Fruit fly (Drosophila melanogaster) Kc167 (cell line): ENCODE data around the gene CG42729.

Source experiments
- Myc ChIP-seq: fragments of >200 bp; optimal IDR thresholded peaks from 2 replicates; lab custom pipeline; 2017; ENCODE audit warnings: missing external identifiers
- Sin3A ChIP-seq: fragments of >200 bp; optimal IDR thresholded peaks from 2 replicates; lab custom pipeline; 2018; ENCODE audit warnings: missing external identifiers
- h ChIP-seq: fragments of >200 bp; optimal IDR thresholded peaks from 3 replicates; lab custom pipeline; 2018; ENCODE audit warnings: missing external identifiers
- insv ChIP-seq: fragments of >200 bp; optimal IDR thresholded peaks from 3 replicates; lab custom pipeline; 2018; ENCODE audit warnings: missing external identifiers
- psq ChIP-seq: fragments of >200 bp; optimal IDR thresholded peaks from 2 replicates; lab custom pipeline; 2017; ENCODE audit warnings: missing external identifiers
- ttk ChIP-seq: sonication (Bioruptor generic); optimal IDR thresholded peaks from 2 replicates; lab custom pipeline; 2017; ENCODE audit warnings: missing external identifiers

dm6 chr3L:15533402-15534129, 6.2 kb upstream of the CG42729 start:
- TF ChIP-seq psq (lab: Kevin White, UChicago) (no peak), insv (lab: Kevin White, UChicago) (no peak), h (lab: Kevin White, UChicago) (no peak), Myc (lab: Kevin White, UChicago) (no peak), ttk (lab: Kevin White, UChicago) (no peak), Sin3A (no peak)
